Fruit fly (Drosophila melanogaster) whole organism, pupa: ENCODE measurements around the gene CG13358.

Experiments
- CG10348 ChIP-seq: fragments of 200-800 bp; sonication (Bioruptor generic); IDR thresholded peaks from 2 replicates; pipeline ENCODE4 v1.3.6; 2022; ENCODE audit warnings: missing biosample characterization, missing genetic modification characterization
- CG12605 ChIP-seq: fragments of 200-800 bp; sonication (Bioruptor generic); IDR thresholded peaks from 2 replicates; pipeline ENCODE4 v1.3.6; 2022; ENCODE audit warnings: missing biosample characterization, missing genetic modification characterization
- CG13204 ChIP-seq: fragments of 200-800 bp; sonication (Bioruptor generic); optimal IDR thresholded peaks from 2 replicates; lab custom pipeline; 2018; ENCODE audit warnings: missing biosample characterization, mild to moderate bottlenecking, missing genetic modification characterization, moderate library complexity
- CG14655 ChIP-seq: fragments of 200-800 bp; sonication (Bioruptor generic); optimal IDR thresholded peaks from 3 replicates; lab custom pipeline; 2017; ENCODE audit warnings: mild to moderate bottlenecking, missing biosample characterization, missing genetic modification reagents, missing genetic modification characterization
- CG15710 ChIP-seq: fragments of 200-800 bp; sonication (Bioruptor generic); optimal IDR thresholded peaks from 2 replicates; lab custom pipeline; 2018; ENCODE audit warnings: missing biosample characterization, mild to moderate bottlenecking, missing genetic modification characterization, moderate library complexity
- CG17806 ChIP-seq: fragments of 200-800 bp; sonication (Bioruptor generic); optimal IDR thresholded peaks from 2 replicates; lab custom pipeline; 2018; ENCODE audit warnings: missing biosample characterization, mild to moderate bottlenecking, missing genetic modification characterization, moderate library complexity
- CG32121 ChIP-seq: fragments of 200-800 bp; sonication (Bioruptor generic); IDR thresholded peaks from 2 replicates; pipeline ENCODE4 v1.3.6; 2022; ENCODE audit warnings: missing biosample characterization, missing genetic modification characterization
- CG34367 ChIP-seq: fragments of 200-800 bp; sonication (Bioruptor generic); optimal IDR thresholded peaks from 2 replicates; lab custom pipeline; 2018; ENCODE audit warnings: missing biosample characterization, mild to moderate bottlenecking, missing genetic modification characterization
- CG4496 ChIP-seq: fragments of 200-800 bp; sonication (Bioruptor generic); IDR thresholded peaks from 3 replicates; pipeline ENCODE4 v1.3.6; 2022; ENCODE audit warnings: missing biosample characterization, missing genetic modification characterization
- CG8159 ChIP-seq: fragments of 200-800 bp; sonication (Bioruptor generic); optimal IDR thresholded peaks from 3 replicates; lab custom pipeline; 2018; ENCODE audit warnings: missing biosample characterization, mild to moderate bottlenecking, missing genetic modification characterization, moderate library complexity
- CG8301 ChIP-seq: fragments of 200-800 bp; sonication (Bioruptor generic); optimal IDR thresholded peaks from 2 replicates; lab custom pipeline; 2018; ENCODE audit warnings: missing biosample characterization, mild to moderate bottlenecking, missing genetic modification characterization
- CG9948 ChIP-seq: fragments of 200-800 bp; sonication (Bioruptor generic); optimal IDR thresholded peaks from 2 replicates; lab custom pipeline; 2018; ENCODE audit warnings: missing biosample characterization, mild to moderate bottlenecking, missing genetic modification characterization, moderate library complexity
- D1 ChIP-seq: fragments of 200-800 bp; sonication (Bioruptor generic); optimal IDR thresholded peaks from 2 replicates; lab custom pipeline; 2018; ENCODE audit warnings: missing biosample characterization, mild to moderate bottlenecking, missing genetic modification characterization, moderate library complexity
- EcR ChIP-seq: fragments of 200-800 bp; sonication (Bioruptor generic); optimal IDR thresholded peaks from 3 replicates; lab custom pipeline; 2019; ENCODE audit warnings: missing biosample characterization, missing genetic modification characterization, mild to moderate bottlenecking, moderate library complexity, missing genetic modification reagents
- Ets98B ChIP-seq: fragments of 200-800 bp; sonication (Bioruptor generic); IDR thresholded peaks from 2 replicates; pipeline ENCODE4 v1.3.6; 2022; ENCODE audit warnings: missing biosample characterization, missing genetic modification characterization
- Pif1A ChIP-seq: fragments of 200-800 bp; sonication (Bioruptor generic); optimal IDR thresholded peaks from 3 replicates; lab custom pipeline; 2016; ENCODE audit warnings: missing biosample characterization, missing genetic modification characterization
- Snoo ChIP-seq: fragments of 200-800 bp; sonication (Bioruptor generic); optimal IDR thresholded peaks from 3 replicates; lab custom pipeline; 2017; ENCODE audit warnings: missing biosample characterization, mild to moderate bottlenecking, missing genetic modification characterization, inconsistent platforms
- fd96Ca ChIP-seq: fragments of 200-800 bp; sonication (Bioruptor generic); IDR thresholded peaks from 3 replicates; pipeline ENCODE4 v1.3.6; 2022; ENCODE audit warnings: missing biosample characterization, missing genetic modification characterization
- gl ChIP-seq: fragments of 200-800 bp; sonication (Bioruptor generic); optimal IDR thresholded peaks from 2 replicates; lab custom pipeline; 2018; ENCODE audit warnings: missing biosample characterization, mild to moderate bottlenecking, missing genetic modification characterization
- rn ChIP-seq: fragments of 200-800 bp; sonication (Bioruptor generic); IDR thresholded peaks from 2 replicates; pipeline ENCODE4 v1.3.6; 2022; ENCODE audit warnings: missing biosample characterization, missing genetic modification characterization

CG13358 gene

dm6 chrX:838012-838411 lies 33.3 kb upstream of the CG13358 start:
- TF ChIP-seq Pif1A, result peak; percentile 26
- no peak for TF ChIP-seq CG12605 (GFP tag; lab: Robert Waterston, UW)
- no peak for TF ChIP-seq CG8159 (tag; lab: Kevin White, UChicago)
- peak; percentile 44; the same call in 1 of the 2 replicates for TF ChIP-seq Ets98B (GFP tag; lab: Robert Waterston, UW)
- TF ChIP-seq CG17806 (tag; lab: Kevin White, UChicago), result no peak
- no peak for TF ChIP-seq gl (tag; lab: Kevin White, UChicago)
- TF ChIP-seq CG14655 (GFP tag; lab: Kevin White, UChicago), result peak; percentile 74
- TF ChIP-seq CG8301 (tag; lab: Kevin White, UChicago), result peak; percentile 51
- TF ChIP-seq fd96Ca, result peak; percentile 47; the same call in 1 of the 3 replicates
- peak; percentile 38; the same call in 1 of the 3 replicates for TF ChIP-seq CG4496 (GFP tag; lab: Robert Waterston, UW)

- TF ChIP-seq CG4496 (GFP tag; lab: Robert Waterston, UW) (0 out of 3 replicates have a peak, but pooled peaks have one; percentile 17), Pif1A (no peak)
- TF ChIP-seq, all 21 proteins: peak for 1
Observed at dm6 chrX:835965-836690, 31.4 kb upstream of the CG13358 start.

- TF ChIP-seq CG17806 (tag; lab: Kevin White, UChicago), result no peak
Observed at dm6 chrX:824961-825360, 20.2 kb upstream of the CG13358 start.

- TF ChIP-seq CG4496 (GFP tag; lab: Robert Waterston, UW) (peak; percentile 44; the same call in 1 of the 3 replicates), CG10348 (GFP tag; lab: Robert Waterston, UW) (no peak), Snoo (tag; lab: Kevin White, UChicago) (peak; percentile 19), CG34367 (tag; lab: Kevin White, UChicago) (peak; percentile 2), gl (tag; lab: Kevin White, UChicago) (no peak)
Observed at dm6 chrX:805907-806306, 1.2 kb upstream of the CG13358 start, which contains the start of gene Sec22. TSS of gene Sec22 (plus strand) at chrX:806076.

- no peak for TF ChIP-seq fd96Ca
- TF ChIP-seq CG12605 (GFP tag; lab: Robert Waterston, UW), result no peak
- no peak for TF ChIP-seq gl (tag; lab: Kevin White, UChicago)
- no peak for TF ChIP-seq Pif1A
- TF ChIP-seq CG17806 (tag; lab: Kevin White, UChicago), result no peak
- TF ChIP-seq Ets98B (GFP tag; lab: Robert Waterston, UW), result no peak
- TF ChIP-seq CG34367 (tag; lab: Kevin White, UChicago), result no peak
Observed at dm6 chrX:803370-803769, 1.4 kb downstream of the CG13358 start, which contains the start of gene CG13359. TSS of gene CG13359 (minus strand) at chrX:803470.

dm6 chrX:801157-801872 lies 3.4 kb downstream of the CG13358 start, which contains the start of gene Rbf:
TSS of gene Rbf (minus strand) at chrX:801479.
- TF ChIP-seq CG10348 (GFP tag; lab: Robert Waterston, UW) (no peak), gl (tag; lab: Kevin White, UChicago) (no peak), fd96Ca (no peak)

- no peak for TF ChIP-seq Pif1A
- TF ChIP-seq CG8159 (tag; lab: Kevin White, UChicago), result no peak
- TF ChIP-seq CG4496 (GFP tag; lab: Robert Waterston, UW), result no peak
- TF ChIP-seq EcR (GFP tag; lab: Kevin White, UChicago), result peak; percentile 53
- no peak for TF ChIP-seq D1 (tag; lab: Kevin White, UChicago)
- TF ChIP-seq fd96Ca, result 0 out of 3 replicates have a peak, but pooled peaks have one; percentile 58
- peak; percentile 5 for TF ChIP-seq Snoo (tag; lab: Kevin White, UChicago)
- TF ChIP-seq CG14655 (GFP tag; lab: Kevin White, UChicago), result no peak
- no peak for TF ChIP-seq CG17806 (tag; lab: Kevin White, UChicago)
- no peak for TF ChIP-seq CG34367 (tag; lab: Kevin White, UChicago)
- TF ChIP-seq CG12605 (GFP tag; lab: Robert Waterston, UW), result no peak
- no peak for TF ChIP-seq CG15710 (tag; lab: Kevin White, UChicago)
- TF ChIP-seq gl (tag; lab: Kevin White, UChicago), result no peak
- peak; percentile 6 for TF ChIP-seq CG13204 (GFP tag; lab: Kevin White, UChicago)
- no peak for TF ChIP-seq CG8301 (tag; lab: Kevin White, UChicago)
- TF ChIP-seq rn, result no peak
- no peak for TF ChIP-seq CG10348 (GFP tag; lab: Robert Waterston, UW)
- 0 out of 2 replicates have a peak, but pooled peaks have one; percentile 14 for TF ChIP-seq CG32121 (GFP tag; lab: Robert Waterston, UW)
- peak; percentile 33; the same call in 1 of the 2 replicates for TF ChIP-seq Ets98B (GFP tag; lab: Robert Waterston, UW)
- TF ChIP-seq CG9948 (tag; lab: Kevin White, UChicago), result no peak
Observed at dm6 chrX:796397-796989, 8.2 kb downstream of the CG13358 start.
